Worm (Caenorhabditis elegans): ENCODE results near the gene cyp-33E3.

DNA sequence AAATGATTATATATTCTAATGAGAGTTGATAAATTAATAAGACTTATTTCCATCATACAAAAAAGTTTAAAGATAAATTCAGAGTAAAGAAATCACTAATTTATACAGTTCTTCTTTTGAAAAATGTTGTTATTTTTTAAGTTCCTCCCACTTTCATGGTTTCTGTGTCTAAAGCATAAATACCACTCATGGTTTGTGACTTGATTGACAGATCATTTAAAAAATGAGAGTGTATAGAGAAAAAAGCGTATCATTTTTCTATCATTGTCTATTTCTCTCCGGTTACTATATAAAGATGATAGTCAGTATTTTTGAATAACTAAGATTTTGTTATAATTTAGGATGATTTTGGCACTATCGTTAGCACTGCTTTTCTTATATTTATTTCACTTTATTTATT lies at the start of gene cyp-33E3:
- TF ChIP-seq unc-120 (tag; optimal IDR thresholded peaks at IDR 0.05; ENCODE audit: poor library complexity, severe bottlenecking) (no peak), lin-13 (tag; optimal IDR thresholded peaks at IDR 0.05) (no peak), elt-3 (tag; optimal IDR thresholded peaks at IDR 0.05) (no peak), nhr-28 (tag; optimal IDR thresholded peaks at IDR 0.05) (no peak), nhr-12 (tag; optimal IDR thresholded peaks at IDR 0.05) (no peak), sem-2 (GFP tag; optimal IDR thresholded peaks at IDR 0.05) (no peak), unc-62 (GFP tag; optimal IDR thresholded peaks at IDR 0.05) (no peak), blmp-1 (tag; optimal IDR thresholded peaks at IDR 0.05) (no peak), unc-39 (tag; optimal IDR thresholded peaks at IDR 0.05) (no peak), nhr-76 (tag; optimal IDR thresholded peaks at IDR 0.05) (no peak), ces-1 (GFP tag; optimal IDR thresholded peaks at IDR 0.05) (no peak), lsy-2 (tag; optimal IDR thresholded peaks at IDR 0.05) (no peak), ceh-39 (tag; optimal IDR thresholded peaks at IDR 0.05) (no peak)

Measured in whole organism, mixed stage, embryonic.